Fruit fly (Drosophila melanogaster) whole organism, embryonic: ENCODE measurements around the gene CG31244.

Source experiments
- CG10431 ChIP-seq: fragments of 200-800 bp; sonication (Bioruptor generic); optimal IDR thresholded peaks from 3 replicates; lab custom pipeline; 2018; ENCODE audit warnings: missing biosample characterization, mild to moderate bottlenecking, missing genetic modification characterization
- bsh ChIP-seq, 2 experiments: fragments of 200-800 bp; sonication (Bioruptor generic); optimal IDR thresholded peaks; 2 replicates each; lab custom pipeline; 2017 to 2018; ENCODE audit warnings: mild to moderate bottlenecking in 2 of 2, missing biosample characterization in 2 of 2, missing genetic modification characterization in 2 of 2, moderate library complexity in 1 of 2
- dm ChIP-seq: fragments of 200-800 bp; sonication (Bioruptor generic); optimal IDR thresholded peaks from 3 replicates; lab custom pipeline; 2016; ENCODE audit warnings: missing biosample characterization, missing genetic modification characterization
- hth ChIP-seq: fragments of >200 bp; optimal IDR thresholded peaks from 2 replicates; lab custom pipeline; 2017; ENCODE audit warnings: inconsistent platforms

- no peak for TF ChIP-seq CG10431 (GFP tag; lab: Kevin White, UChicago)
- no peak for TF ChIP-seq hth (lab: Kevin White, UChicago)
- no peak for TF ChIP-seq dm (GFP tag; lab: Kevin White, UChicago)
- no peak for TF ChIP-seq bsh (GFP tag; optimal IDR thresholded peaks at IDR 0.05; lab: Kevin White, UChicago)
Measured at dm6 chr3R:19383298-19383697, 15.1 kb downstream of the CG31244 start.
